Worm (Caenorhabditis elegans) whole organism, young adult: ENCODE measurements around the gene fbxb-26.

ENCODE experiments used
- C17E4.6 ChIP-seq: fragments of 200-800 bp; sonication (Bioruptor generic); IDR thresholded peaks from 2 replicates; pipeline ENCODE4 v1.3.6; 2022; ENCODE audit warnings: missing genetic modification reagents, missing genetic modification characterization, missing compliant biosample characterization
- F57A8.1 ChIP-seq: fragments of 200-800 bp; sonication (Bioruptor generic); optimal IDR thresholded peaks from 2 replicates; lab custom pipeline; 2018; ENCODE audit warnings: mild to moderate bottlenecking, missing genetic modification characterization, moderate library complexity, missing compliant biosample characterization
- T26A5.8 ChIP-seq: sonication (generic microtip); optimal IDR thresholded peaks from 2 replicates; lab custom pipeline; 2016; ENCODE audit warnings: missing genetic modification characterization, missing compliant biosample characterization
- dox-1 ChIP-seq: fragments of 200-800 bp; sonication (Bioruptor generic); IDR thresholded peaks from 2 replicates; pipeline ENCODE4 v1.3.6; 2022; ENCODE audit warnings: missing genetic modification reagents, missing genetic modification characterization, missing compliant biosample characterization
- egrh-3 ChIP-seq: fragments of 200-800 bp; sonication (Bioruptor generic); IDR thresholded peaks from 2 replicates; pipeline ENCODE4 v1.3.6; 2022; ENCODE audit warnings: missing genetic modification reagents, missing genetic modification characterization, missing compliant biosample characterization
- ekl-4 ChIP-seq: fragments of 200-800 bp; sonication (Bioruptor generic); IDR thresholded peaks from 2 replicates; pipeline ENCODE4 v1.3.6; 2022; ENCODE audit warnings: missing genetic modification reagents, missing genetic modification characterization, missing compliant biosample characterization
- lin-26 ChIP-seq: fragments of 200-800 bp; sonication (Bioruptor generic); IDR thresholded peaks from 2 replicates; pipeline ENCODE4 v1.3.6; 2022; ENCODE audit warnings: missing genetic modification reagents, missing genetic modification characterization, missing compliant biosample characterization
- pha-4 ChIP-seq: fragments of 150-350 bp; sonication (generic microtip); optimal IDR thresholded peaks from 2 replicates; lab custom pipeline; 2014; ENCODE audit warnings: missing biosample characterization, missing genetic modification reagents, missing genetic modification characterization

DNA sequence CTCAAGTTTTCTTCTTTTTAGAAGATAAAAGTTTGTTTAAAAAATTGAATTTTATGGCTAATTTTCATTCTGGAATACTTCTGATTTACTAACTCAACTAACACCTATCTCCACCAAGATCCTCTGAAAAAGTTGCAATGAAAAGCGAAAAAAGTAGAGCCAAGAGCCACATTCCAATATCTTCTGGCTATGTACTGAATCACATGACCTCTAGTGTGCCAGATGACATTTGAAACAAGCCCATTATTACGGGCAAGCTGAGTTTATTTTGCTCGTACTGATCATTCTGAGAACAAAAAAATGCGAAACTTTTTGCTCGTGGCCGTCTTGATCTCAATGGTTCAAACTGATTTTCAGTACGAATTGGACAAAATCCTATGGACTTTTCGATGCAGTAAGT, 3.2 kb upstream of the fbxb-26 start, which contains the start of gene irld-36:
- TF ChIP-seq lin-26 (GFP tag; lab: Robert Waterston, UW) = no peak
- no peak for TF ChIP-seq T26A5.8 (tag; lab: Kevin White, UChicago)
- no peak for TF ChIP-seq pha-4 (tag; lab: Kevin White, UChicago)
- no peak for TF ChIP-seq C17E4.6 (GFP tag; lab: Robert Waterston, UW)
- TF ChIP-seq egrh-3 (GFP tag; lab: Robert Waterston, UW) = no peak
- TF ChIP-seq ekl-4 (GFP tag; lab: Robert Waterston, UW) = no peak
- TF ChIP-seq dox-1 (GFP tag; lab: Robert Waterston, UW) = no peak
- no peak for TF ChIP-seq F57A8.1
